Fruit fly (Drosophila melanogaster): ENCODE results near the gene Hcf.

Gene Hcf

dm6 chr4:358930-359268 lies 839 bp upstream of the Hcf start:
- peak; percentile 61 for TF ChIP-seq Eip78C (GFP tag)
- no peak for TF ChIP-seq CG9139 (GFP tag; optimal IDR thresholded peaks at IDR 0.05)

- TF ChIP-seq OdsH (GFP tag; optimal IDR thresholded peaks at IDR 0.05) (no peak), svp (GFP tag) (no peak), net (GFP tag; optimal IDR thresholded peaks at IDR 0.05) (no peak), Eip75B (GFP tag; optimal IDR thresholded peaks at IDR 0.05) (no peak), lz (GFP tag; optimal IDR thresholded peaks at IDR 0.05) (no peak), CG15336 (GFP tag; IDR thresholded peaks at IDR 0.05) (no peak), CG8632 (GFP tag; optimal IDR thresholded peaks at IDR 0.05) (no peak), CG11902 (GFP tag; optimal IDR thresholded peaks at IDR 0.05) (no peak), esn (GFP tag; optimal IDR thresholded peaks at IDR 0.05) (no peak), fd85E (GFP tag; optimal IDR thresholded peaks at IDR 0.05) (no peak), vri (GFP tag; optimal IDR thresholded peaks at IDR 0.05) (no peak), Ets96B (tag; optimal IDR thresholded peaks at IDR 0.05) (no peak), CG10669 (GFP tag; optimal IDR thresholded peaks at IDR 0.05) (no peak), CG6163 (GFP tag; IDR thresholded peaks at IDR 0.05) (no peak), Hr4 (GFP tag; optimal IDR thresholded peaks at IDR 0.05) (no peak), acj6 (GFP tag; optimal IDR thresholded peaks at IDR 0.05) (no peak)
Observed at dm6 chr4:379142-379541, 19.4 kb downstream of the Hcf start.

dm6 chr4:380462-380861 lies 20.7 kb downstream of the Hcf start:
- TF ChIP-seq CG8319 (GFP tag; optimal IDR thresholded peaks at IDR 0.05) (no peak), eg (GFP tag; IDR thresholded peaks at IDR 0.05) (no peak), CG1621 (tag; optimal IDR thresholded peaks at IDR 0.05) (peak; percentile 91), Eip78C (GFP tag) (peak; percentile 48), ss (GFP tag; optimal IDR thresholded peaks at IDR 0.05) (peak in 1 of 2 experiments; percentile 16), CG10669 (GFP tag; optimal IDR thresholded peaks at IDR 0.05) (no peak), Sox102F (GFP tag; optimal IDR thresholded peaks at IDR 0.05) (peak; percentile 18)

dm6 chr4:384546-384945 lies 24.8 kb downstream of the Hcf start:
- no peak for TF ChIP-seq fd59A (GFP tag; optimal IDR thresholded peaks at IDR 0.05)
- TF ChIP-seq topi (GFP tag; optimal IDR thresholded peaks at IDR 0.05) = no peak
- TF ChIP-seq pdm3 (GFP tag; optimal IDR thresholded peaks at IDR 0.05) = no peak
- no peak for TF ChIP-seq ss (GFP tag; optimal IDR thresholded peaks at IDR 0.05)
- TF ChIP-seq Smox (GFP tag; optimal IDR thresholded peaks at IDR 0.05) = no peak
- TF ChIP-seq achi (GFP tag; optimal IDR thresholded peaks at IDR 0.05) = no peak
- TF ChIP-seq CG11294 (GFP tag; IDR thresholded peaks at IDR 0.05) = no peak
- TF ChIP-seq dac (GFP tag; optimal IDR thresholded peaks at IDR 0.05) = no peak
- no peak for TF ChIP-seq Ets21C (GFP tag; optimal IDR thresholded peaks at IDR 0.05)

dm6 chr4:385227-385795 lies 25.6 kb downstream of the Hcf start:
- TF ChIP-seq Eip78C (GFP tag) (peak; percentile 23), CG8119 (GFP tag; IDR thresholded peaks at IDR 0.05) (no peak), achi (GFP tag; optimal IDR thresholded peaks at IDR 0.05) (no peak), Ets21C (GFP tag; optimal IDR thresholded peaks at IDR 0.05) (no peak), Sox102F (GFP tag; optimal IDR thresholded peaks at IDR 0.05) (no peak), CG6163 (GFP tag; IDR thresholded peaks at IDR 0.05) (no peak), CG6276 (GFP tag; optimal IDR thresholded peaks at IDR 0.05) (no peak), vri (GFP tag; optimal IDR thresholded peaks at IDR 0.05) (no peak)

dm6 chr4:386752-387151 lies 27.0 kb downstream of the Hcf start:
- TF ChIP-seq CG9139 (GFP tag; optimal IDR thresholded peaks at IDR 0.05) (no peak), fkh (GFP tag; optimal IDR thresholded peaks at IDR 0.05) (peak; percentile 6)

All from whole organism, prepupa.